Fruit fly (Drosophila melanogaster): ENCODE measurements around the gene TotE.

The TotE gene

DNA sequence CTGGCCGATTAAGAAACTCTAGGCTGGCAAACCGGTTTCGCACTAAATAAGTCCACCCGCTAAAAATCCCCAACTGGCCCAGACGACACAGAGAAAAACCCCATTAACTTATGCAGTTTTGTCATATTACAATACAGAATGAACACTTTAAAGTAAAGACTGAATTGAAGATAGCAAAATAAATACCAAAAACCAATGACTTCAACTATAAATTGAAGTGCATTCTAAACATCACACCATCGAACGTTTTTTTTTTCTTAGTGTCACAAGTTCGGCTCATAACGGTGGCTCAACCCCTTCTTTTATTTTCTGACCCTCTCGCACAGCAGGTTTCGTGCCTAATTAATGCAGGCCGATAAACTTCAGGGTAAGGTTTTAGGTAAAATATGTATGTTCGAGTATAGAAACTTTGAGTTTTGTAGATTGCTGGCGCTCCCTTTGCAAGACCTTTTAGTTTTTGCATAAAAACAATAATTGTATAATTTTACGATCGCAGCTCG, 28.1 kb upstream of the TotE start (continued):
- TF ChIP-seq Ets96B (tag; optimal IDR thresholded peaks at IDR 0.05): peak; percentile 86
- peak; percentile 89 for TF ChIP-seq CG10669 (GFP tag; optimal IDR thresholded peaks at IDR 0.05)
- peak; percentile 32 for TF ChIP-seq cyc (GFP tag; optimal IDR thresholded peaks at IDR 0.05)
- peak; percentile 87 for TF ChIP-seq CG8319 (GFP tag; optimal IDR thresholded peaks at IDR 0.05)
- TF ChIP-seq CG16779 (tag; optimal IDR thresholded peaks at IDR 0.05): peak; percentile 67
- peak; percentile 85 for TF ChIP-seq Sox15 (GFP tag; optimal IDR thresholded peaks at IDR 0.05)
- peak; percentile 86 for TF ChIP-seq CG31627 (GFP tag; optimal IDR thresholded peaks at IDR 0.05)
- peak; percentile 53 for TF ChIP-seq topi (GFP tag; optimal IDR thresholded peaks at IDR 0.05)
- TF ChIP-seq achi (GFP tag; optimal IDR thresholded peaks at IDR 0.05): peak; percentile 90
- TF ChIP-seq Hr39 (GFP tag; optimal IDR thresholded peaks at IDR 0.05): peak; percentile 85
- peak; percentile 88 for TF ChIP-seq CG8632 (GFP tag; optimal IDR thresholded peaks at IDR 0.05)
- TF ChIP-seq CG6792 (GFP tag; optimal IDR thresholded peaks at IDR 0.05): peak; percentile 93
- peak; percentile 90 for TF ChIP-seq esn (GFP tag; optimal IDR thresholded peaks at IDR 0.05)
- TF ChIP-seq dac (GFP tag; optimal IDR thresholded peaks at IDR 0.05): no peak
- TF ChIP-seq Gug (GFP tag; IDR thresholded peaks at IDR 0.05): peak; percentile 75
- peak; percentile 88 for TF ChIP-seq CG7368 (GFP tag; optimal IDR thresholded peaks at IDR 0.05)
- TF ChIP-seq Smox (GFP tag; optimal IDR thresholded peaks at IDR 0.05): peak; percentile 78
- peak; percentile 62 for TF ChIP-seq CG4318 (GFP tag; optimal IDR thresholded peaks at IDR 0.05)
- TF ChIP-seq Eip78C (GFP tag): peak; percentile 88
- peak; percentile 82 for TF ChIP-seq CG6163 (GFP tag; IDR thresholded peaks at IDR 0.05)

DNA sequence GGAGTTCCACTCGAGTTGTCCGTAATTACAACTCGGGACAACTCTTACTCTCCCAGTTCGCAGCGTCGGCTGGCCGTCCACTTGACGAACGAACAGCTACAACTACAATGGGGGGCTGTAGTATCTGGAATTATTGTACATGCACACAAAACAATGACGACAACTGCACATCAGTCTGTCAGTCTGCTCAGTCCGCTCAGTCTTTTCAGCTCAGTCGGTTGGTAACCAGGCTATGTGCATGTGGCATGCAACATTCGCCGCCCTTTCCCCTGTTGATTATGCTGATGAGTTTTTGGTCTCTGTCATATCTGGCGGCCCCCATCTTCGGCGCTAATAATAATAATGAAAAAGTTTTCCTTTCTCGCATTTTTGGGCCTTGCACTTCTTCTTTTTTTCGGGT, 26.7 kb upstream of the TotE start:
- TF ChIP-seq vri (GFP tag; optimal IDR thresholded peaks at IDR 0.05): no peak
- TF ChIP-seq ss (GFP tag; optimal IDR thresholded peaks at IDR 0.05): peak; percentile 22 to 90
- no peak for TF ChIP-seq Hr39 (GFP tag; optimal IDR thresholded peaks at IDR 0.05)
- peak; percentile 40 for TF ChIP-seq Eip78C (GFP tag)

DNA sequence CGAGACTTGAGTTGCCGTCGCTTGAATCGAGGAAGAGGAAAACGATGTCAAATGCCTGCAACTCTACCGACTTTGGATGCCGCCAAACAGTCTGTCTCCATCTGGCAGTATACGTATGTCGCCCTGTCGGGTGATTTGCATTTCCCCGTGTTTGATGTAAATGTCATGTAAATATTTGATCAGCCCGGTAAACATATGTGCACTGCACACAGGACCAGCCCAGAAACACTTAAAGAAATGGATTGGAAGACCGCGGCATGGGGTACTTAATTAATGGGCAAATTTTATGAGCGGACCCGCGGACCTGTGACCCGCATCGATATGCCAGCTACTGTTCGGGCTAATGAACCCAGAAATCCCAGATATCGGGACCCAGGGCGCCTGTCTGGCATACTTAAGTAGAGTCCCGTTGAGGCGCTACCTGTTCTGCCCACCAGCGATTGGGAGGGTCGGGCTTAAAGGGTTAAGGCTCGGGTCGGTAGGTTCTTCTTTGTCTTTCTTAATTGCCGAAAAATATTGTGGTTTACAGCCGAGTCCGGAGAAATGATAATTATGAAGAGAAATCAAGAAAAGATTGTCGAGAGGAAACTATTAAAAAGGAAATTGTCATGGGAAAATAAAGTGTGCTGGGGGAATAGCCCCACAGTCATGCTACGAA, 24.6 kb upstream of the TotE start:
- TF ChIP-seq Eip78C (GFP tag): peak; percentile 19
- no peak for TF ChIP-seq CG11762 (GFP tag; optimal IDR thresholded peaks at IDR 0.05; ENCODE audit: insufficient read depth)
- TF ChIP-seq CG15336 (GFP tag; IDR thresholded peaks at IDR 0.05): no peak
- TF ChIP-seq CG8119 (GFP tag; IDR thresholded peaks at IDR 0.05): no peak
- no peak for TF ChIP-seq topi (GFP tag; optimal IDR thresholded peaks at IDR 0.05)
- TF ChIP-seq ss (GFP tag; optimal IDR thresholded peaks at IDR 0.05): no peak
- TF ChIP-seq esn (GFP tag; optimal IDR thresholded peaks at IDR 0.05): no peak
- no peak for TF ChIP-seq pdm3 (GFP tag; optimal IDR thresholded peaks at IDR 0.05)
- TF ChIP-seq fkh (GFP tag; optimal IDR thresholded peaks at IDR 0.05): peak; percentile 31
- TF ChIP-seq salr (GFP tag; optimal IDR thresholded peaks at IDR 0.05): no peak
- no peak for TF ChIP-seq CG1621 (tag; optimal IDR thresholded peaks at IDR 0.05)

DNA sequence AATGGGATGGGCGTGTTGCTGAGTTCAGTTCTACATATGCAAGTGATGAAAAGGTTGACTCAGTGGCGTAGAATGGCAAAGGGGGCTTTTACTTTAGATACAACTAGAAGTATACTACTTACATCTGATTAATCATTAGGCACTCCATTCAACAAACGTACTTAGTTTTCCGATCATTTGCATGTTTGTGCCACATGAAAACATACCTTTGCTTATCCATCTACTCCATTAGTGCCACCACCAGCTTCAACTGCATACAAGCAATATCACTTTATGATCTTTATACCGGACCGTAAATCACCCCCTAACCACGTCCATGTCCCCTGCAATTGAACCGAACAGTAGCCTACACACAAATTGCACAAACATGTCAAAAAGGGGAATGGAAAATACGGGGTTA, 22.8 kb upstream of the TotE start:
- TF ChIP-seq CG31627 (GFP tag; optimal IDR thresholded peaks at IDR 0.05) (peak; percentile 50), Eip75B (GFP tag; optimal IDR thresholded peaks at IDR 0.05) (peak; percentile 38), CG6808 (GFP tag; optimal IDR thresholded peaks at IDR 0.05) (peak; percentile 61), acj6 (GFP tag; optimal IDR thresholded peaks at IDR 0.05) (peak; percentile 36), achi (GFP tag; optimal IDR thresholded peaks at IDR 0.05) (peak; percentile 29), Eip78C (GFP tag) (peak; percentile 52), Gug (GFP tag; IDR thresholded peaks at IDR 0.05) (peak; percentile 65), CG3032 (tag; optimal IDR thresholded peaks at IDR 0.05) (peak; percentile 59), OdsH (GFP tag; optimal IDR thresholded peaks at IDR 0.05) (peak; percentile 43), CG34406 (GFP tag; optimal IDR thresholded peaks at IDR 0.05) (peak; percentile 10), esn (GFP tag; optimal IDR thresholded peaks at IDR 0.05) (peak; percentile 35), lz (GFP tag; optimal IDR thresholded peaks at IDR 0.05) (peak; percentile 27), CG6163 (GFP tag; IDR thresholded peaks at IDR 0.05) (peak; percentile 29; the same call in 1 of the 3 replicates), CG10631 (GFP tag; optimal IDR thresholded peaks at IDR 0.05) (peak; percentile 24), net (GFP tag; optimal IDR thresholded peaks at IDR 0.05) (peak; percentile 23), CG6276 (GFP tag; optimal IDR thresholded peaks at IDR 0.05) (peak; percentile 31), CG7368 (GFP tag; optimal IDR thresholded peaks at IDR 0.05) (peak; percentile 31), eg (GFP tag; IDR thresholded peaks at IDR 0.05) (peak; percentile 61), spab (GFP tag; optimal IDR thresholded peaks at IDR 0.05) (peak; percentile 43), CG32006 (GFP tag; optimal IDR thresholded peaks at IDR 0.05) (peak; percentile 61), CG8119 (GFP tag; IDR thresholded peaks at IDR 0.05) (peak; percentile 66; the same call in 2 of the 3 replicates), pdm3 (GFP tag; optimal IDR thresholded peaks at IDR 0.05) (peak; percentile 39), salr (GFP tag; optimal IDR thresholded peaks at IDR 0.05) (peak in 1 of 2 experiments; percentile 0), Lpt (GFP tag; optimal IDR thresholded peaks at IDR 0.05) (peak; percentile 27), CG15336 (GFP tag; IDR thresholded peaks at IDR 0.05) (peak; percentile 47; the same call in 1 of the 2 replicates), CG1621 (tag; optimal IDR thresholded peaks at IDR 0.05) (peak; percentile 29), CG8319 (GFP tag; optimal IDR thresholded peaks at IDR 0.05) (peak; percentile 16)
